Worm (Caenorhabditis elegans) whole organism, early embryonic: ENCODE results near the gene sre-11.

Experiments
- B0310.2 ChIP-seq: sonication (generic microtip); optimal IDR thresholded peaks from 2 replicates; lab custom pipeline; 2016; ENCODE audit warnings: mild to moderate bottlenecking, missing genetic modification characterization, missing compliant biosample characterization
- F13C5.2 ChIP-seq: sonication (generic microtip); optimal IDR thresholded peaks from 2 replicates; lab custom pipeline; 2017; ENCODE audit warnings: mild to moderate bottlenecking, missing genetic modification characterization, inconsistent platforms, missing compliant biosample characterization
- aly-1 ChIP-seq: sonication (generic microtip); optimal IDR thresholded peaks from 2 replicates; lab custom pipeline; 2016; ENCODE audit warnings: missing genetic modification characterization, missing compliant biosample characterization
- ama-1 ChIP-seq: fragments of 150-350 bp; optimal IDR thresholded peaks from 2 replicates; lab custom pipeline; 2014
- ceh-13 ChIP-seq: fragments of 200-800 bp; sonication (Bioruptor generic); optimal IDR thresholded peaks from 2 replicates; lab custom pipeline; 2018; ENCODE audit warnings: mild to moderate bottlenecking, missing genetic modification characterization, missing compliant biosample characterization
- ceh-36 ChIP-seq: sonication (generic microtip); optimal IDR thresholded peaks from 2 replicates; lab custom pipeline; 2016; ENCODE audit warnings: missing genetic modification characterization, inconsistent platforms, missing compliant biosample characterization
- ets-7 ChIP-seq: sonication (generic microtip); optimal IDR thresholded peaks from 2 replicates; lab custom pipeline; 2016; ENCODE audit warnings: missing genotype, missing genetic modification characterization, missing compliant biosample characterization
- flt-1 ChIP-seq: fragments of 200-800 bp; sonication (Bioruptor generic); IDR thresholded peaks from 2 replicates; pipeline ENCODE4 v1.3.6; 2022; ENCODE audit warnings: missing genetic modification characterization, missing compliant biosample characterization
- hmbx-1 ChIP-seq: sonication (generic microtip); optimal IDR thresholded peaks from 2 replicates; lab custom pipeline; 2016; ENCODE audit warnings: mild to moderate bottlenecking, missing genetic modification characterization, missing compliant biosample characterization
- hmg-4 ChIP-seq: fragments of 200-800 bp; sonication (Bioruptor generic); optimal IDR thresholded peaks from 2 replicates; lab custom pipeline; 2018; ENCODE audit warnings: mild to moderate bottlenecking, missing genetic modification characterization, missing compliant biosample characterization
- hnd-1 ChIP-seq: sonication (generic microtip); optimal IDR thresholded peaks from 2 replicates; lab custom pipeline; 2016; ENCODE audit warnings: missing genetic modification characterization, missing compliant biosample characterization
- pes-1 ChIP-seq: fragments of 200-800 bp; sonication (Bioruptor generic); IDR thresholded peaks from 2 replicates; pipeline ENCODE4 v1.3.6; 2022; ENCODE audit warnings: missing genetic modification reagents, missing genetic modification characterization, missing compliant biosample characterization
- scrt-1 ChIP-seq: fragments of 200-800 bp; sonication (Bioruptor generic); IDR thresholded peaks from 2 replicates; pipeline ENCODE4 v1.3.6; 2022; ENCODE audit warnings: missing genetic modification characterization, missing compliant biosample characterization
- sea-1 ChIP-seq: fragments of 200-800 bp; sonication (Bioruptor generic); conservative IDR thresholded peaks from 2 replicates; pipeline ENCODE4 v1.3.6; 2022; ENCODE audit warnings: missing genetic modification characterization, missing compliant biosample characterization
- tbx-11 ChIP-seq: fragments of 200-800 bp; sonication (Bioruptor generic); IDR thresholded peaks from 2 replicates; pipeline ENCODE4 v1.3.6; 2022; ENCODE audit warnings: missing genetic modification characterization, missing compliant biosample characterization
- tbx-37 ChIP-seq: fragments of 200-800 bp; sonication (Bioruptor generic); conservative IDR thresholded peaks from 2 replicates; pipeline ENCODE4 v1.3.6; 2022; ENCODE audit warnings: missing genetic modification reagents, missing genetic modification characterization, missing compliant biosample characterization
- tra-4 ChIP-seq: sonication (generic microtip); optimal IDR thresholded peaks from 2 replicates; lab custom pipeline; 2017; ENCODE audit warnings: missing genetic modification characterization, missing compliant biosample characterization

Gene sre-11

ce11 chrV:7681388-7681787, 2.4 kb downstream of the sre-11 start, which contains the start of gene cyp-33A1:
Gene cyp-33A1, minus strand, starts transcription at chrV:7681459.
- TF ChIP-seq aly-1 (tag; lab: Kevin White, UChicago) = no peak
- no peak for TF ChIP-seq ceh-36 (tag; lab: Kevin White, UChicago)

ce11 chrV:7675904-7676303, 7.9 kb downstream of the sre-11 start, which contains the start of gene C12D5.3:
Gene C12D5.3, plus strand, starts transcription at chrV:7676204.
- TF ChIP-seq flt-1 = no peak
- no peak for TF ChIP-seq hnd-1 (tag; lab: Kevin White, UChicago)
- no peak for TF ChIP-seq sea-1 (GFP tag; lab: Robert Waterston, UW)
- TF ChIP-seq B0310.2 (tag; lab: Kevin White, UChicago) = no peak
- no peak for TF ChIP-seq tbx-11 (GFP tag; lab: Robert Waterston, UW)
- TF ChIP-seq tra-4 (tag; lab: Kevin White, UChicago) = no peak
- no peak for TF ChIP-seq ama-1 (lab: Kevin White, UChicago)
- no peak for TF ChIP-seq F13C5.2 (tag; lab: Kevin White, UChicago)
- TF ChIP-seq pes-1 (GFP tag; lab: Robert Waterston, UW) = no peak
- TF ChIP-seq ets-7 (tag; lab: Kevin White, UChicago) = no peak
- no peak for TF ChIP-seq hmbx-1 (tag; lab: Kevin White, UChicago)

ce11 chrV:7672258-7672657, 11.5 kb downstream of the sre-11 start, which contains the start of gene C12D5.4:
Gene C12D5.4, plus strand, starts transcription at chrV:7672558.
- no peak for TF ChIP-seq hmbx-1 (tag; lab: Kevin White, UChicago)

- no peak for TF ChIP-seq tra-4 (tag; lab: Kevin White, UChicago)
- no peak for TF ChIP-seq F13C5.2 (tag; lab: Kevin White, UChicago)
These were observed 15.8 kb downstream of the sre-11 start, which contains the start of gene C12D5.5 for ce11 chrV:7667940-7668339. Gene C12D5.5, plus strand, starts transcription at chrV:7668240.

ce11 chrV:7653567-7653966, 30.2 kb downstream of the sre-11 start, which contains the start of gene srh-200:
Gene srh-200, minus strand, starts transcription at chrV:7653667.
- no peak for TF ChIP-seq ama-1 (lab: Kevin White, UChicago)

- TF ChIP-seq scrt-1 (GFP tag; lab: Robert Waterston, UW) (no peak), tbx-11 (GFP tag; lab: Robert Waterston, UW) (no peak), ceh-36 (tag; lab: Kevin White, UChicago) (no peak), hmbx-1 (tag; lab: Kevin White, UChicago) (no peak), hnd-1 (tag; lab: Kevin White, UChicago) (no peak), B0310.2 (tag; lab: Kevin White, UChicago) (no peak), ceh-13 (GFP tag; lab: Kevin White, UChicago) (no peak), F13C5.2 (tag; lab: Kevin White, UChicago) (no peak), tbx-37 (no peak), pes-1 (GFP tag; lab: Robert Waterston, UW) (no peak), ama-1 (lab: Kevin White, UChicago) (no peak), ets-7 (tag; lab: Kevin White, UChicago) (no peak), hmg-4 (GFP tag; lab: Kevin White, UChicago) (no peak)
These were observed 32.0 kb downstream of the sre-11 start, which contains the start of gene srh-234 for ce11 chrV:7651757-7652156. Gene srh-234, minus strand, starts transcription at chrV:7651857.

ce11 chrV:7649963-7650362, 33.8 kb downstream of the sre-11 start:
- TF ChIP-seq hmg-4 (GFP tag; lab: Kevin White, UChicago) (no peak), pes-1 (GFP tag; lab: Robert Waterston, UW) (no peak), hnd-1 (tag; lab: Kevin White, UChicago) (no peak), aly-1 (tag; lab: Kevin White, UChicago) (no peak)

- no peak for TF ChIP-seq ceh-13 (GFP tag; lab: Kevin White, UChicago)
- no peak for TF ChIP-seq sea-1 (GFP tag; lab: Robert Waterston, UW)
- no peak for TF ChIP-seq ama-1 (lab: Kevin White, UChicago)
- no peak for TF ChIP-seq hmbx-1 (tag; lab: Kevin White, UChicago)
- no peak for TF ChIP-seq aly-1 (tag; lab: Kevin White, UChicago)
- TF ChIP-seq flt-1 = no peak
- no peak for TF ChIP-seq ceh-36 (tag; lab: Kevin White, UChicago)
- no peak for TF ChIP-seq hnd-1 (tag; lab: Kevin White, UChicago)
These were observed 36.6 kb downstream of the sre-11 start for ce11 chrV:7647147-7647546.

- TF ChIP-seq B0310.2 (tag; lab: Kevin White, UChicago) (no peak), sea-1 (GFP tag; lab: Robert Waterston, UW) (no peak), flt-1 (no peak), ets-7 (tag; lab: Kevin White, UChicago) (no peak), ama-1 (lab: Kevin White, UChicago) (no peak), F13C5.2 (tag; lab: Kevin White, UChicago) (no peak)
These were observed 38.3 kb downstream of the sre-11 start, which contains the start of gene str-47 for ce11 chrV:7645454-7645853. Gene str-47, plus strand, starts transcription at chrV:7645754.
